Fruit fly (Drosophila melanogaster): ENCODE measurements around the gene CG15771.
A peak's percentile ranks its signal among the peaks of the same experiment; 100 is the strongest.

DNA sequence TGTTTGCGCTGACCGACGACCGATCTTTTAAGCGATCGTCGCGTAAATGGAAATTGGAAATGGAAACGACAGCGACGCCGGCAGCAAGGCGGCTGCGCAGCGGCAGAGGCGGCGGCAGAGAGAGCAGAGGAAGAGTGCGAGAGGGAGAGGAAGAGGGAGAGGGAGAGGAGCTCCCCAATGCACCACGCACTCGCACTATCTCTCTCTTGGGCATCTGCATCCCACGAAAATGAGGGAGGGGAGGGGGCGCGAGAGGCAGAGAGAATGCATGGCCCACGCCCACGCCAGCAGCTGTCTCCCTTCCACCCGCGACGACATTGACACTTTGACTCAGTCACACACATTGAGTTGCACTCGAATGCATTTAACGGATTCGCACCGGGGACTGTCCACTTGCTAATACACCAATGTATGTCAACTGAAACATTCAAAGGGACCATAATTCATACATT, 15.4 kb downstream of the CG15771 start, which contains the start of gene CG3097:
- no peak for TF ChIP-seq ovo (GFP tag; optimal IDR thresholded peaks at IDR 0.05)
- TF ChIP-seq kay (GFP tag; ENCODE audit: borderline replicate concordance): no peak
- TF ChIP-seq CG7045 (GFP tag; optimal IDR thresholded peaks at IDR 0.05): no peak
- peak; percentile 81 for TF ChIP-seq pad (GFP tag; optimal IDR thresholded peaks at IDR 0.05)

Measured in whole organism, adult.